Fruit fly (Drosophila melanogaster) whole organism, embryonic: ENCODE results near the gene RPA1.

ENCODE experiments used
- Atf3 ChIP-seq: fragments of 200-800 bp; sonication (Bioruptor generic); optimal IDR thresholded peaks from 3 replicates; lab custom pipeline; 2016; ENCODE audit warnings: missing biosample characterization, missing genetic modification characterization
- B-H2 ChIP-seq: fragments of 200-800 bp; sonication (Bioruptor generic); optimal IDR thresholded peaks from 2 replicates; lab custom pipeline; 2018; ENCODE audit warnings: missing biosample characterization, mild to moderate bottlenecking, missing genetic modification characterization
- CG10366 ChIP-seq: fragments of 200-800 bp; sonication (Bioruptor generic); IDR thresholded peaks from 2 replicates; pipeline ENCODE4 v1.3.6; 2022; ENCODE audit warnings: missing biosample characterization, missing genetic modification characterization
- CG10979 ChIP-seq: fragments of 200-800 bp; sonication (Bioruptor generic); optimal IDR thresholded peaks from 2 replicates; lab custom pipeline; 2018; ENCODE audit warnings: missing biosample characterization, mild to moderate bottlenecking, missing genetic modification characterization, moderate library complexity
- CG11723 ChIP-seq: fragments of 200-800 bp; sonication (Bioruptor generic); optimal IDR thresholded peaks from 2 replicates; lab custom pipeline; 2017; ENCODE audit warnings: missing biosample characterization, mild to moderate bottlenecking, missing genetic modification characterization
- CG13123 ChIP-seq: fragments of 200-800 bp; sonication (Bioruptor generic); optimal IDR thresholded peaks from 2 replicates; lab custom pipeline; 2016; ENCODE audit warnings: missing biosample characterization, missing genetic modification characterization
- CG13296 ChIP-seq: fragments of 200-800 bp; sonication (Bioruptor generic); optimal IDR thresholded peaks from 3 replicates; lab custom pipeline; 2018; ENCODE audit warnings: missing biosample characterization, mild to moderate bottlenecking, missing genetic modification characterization
- CG1529 ChIP-seq: fragments of 200-800 bp; sonication (Bioruptor generic); optimal IDR thresholded peaks from 3 replicates; lab custom pipeline; 2018; ENCODE audit warnings: missing biosample characterization, missing genetic modification characterization
- CG15601 ChIP-seq: fragments of 200-800 bp; sonication (Bioruptor generic); optimal IDR thresholded peaks from 3 replicates; lab custom pipeline; 2019; ENCODE audit warnings: missing biosample characterization, mild to moderate bottlenecking, missing genetic modification characterization, moderate library complexity
- CG17385 ChIP-seq: fragments of 200-800 bp; sonication (Bioruptor generic); optimal IDR thresholded peaks from 3 replicates; lab custom pipeline; 2018; ENCODE audit warnings: missing biosample characterization, mild to moderate bottlenecking, missing genetic modification characterization
- CG18262 ChIP-seq: fragments of 200-800 bp; optimal IDR thresholded peaks from 3 replicates; lab custom pipeline; 2019; ENCODE audit warnings: missing biosample characterization, mild to moderate bottlenecking, missing genetic modification characterization, moderate library complexity
- CG2202 ChIP-seq: fragments of 200-800 bp; sonication (Bioruptor generic); optimal IDR thresholded peaks from 2 replicates; lab custom pipeline; 2018; ENCODE audit warnings: missing biosample characterization, mild to moderate bottlenecking, missing genetic modification characterization
- CG3065 ChIP-seq: fragments of 200-800 bp; sonication (Bioruptor generic); optimal IDR thresholded peaks from 2 replicates; lab custom pipeline; 2016; ENCODE audit warnings: missing biosample characterization, missing genetic modification characterization
- CG31441 ChIP-seq: fragments of 200-800 bp; sonication (Bioruptor generic); IDR thresholded peaks from 2 replicates; pipeline ENCODE4 v1.3.6; 2022; ENCODE audit warnings: missing biosample characterization, missing genetic modification characterization
- CG32532 ChIP-seq: fragments of 200-800 bp; sonication (Bioruptor generic); IDR thresholded peaks from 2 replicates; pipeline ENCODE4 v1.3.6; 2022; ENCODE audit warnings: missing biosample characterization, missing genetic modification characterization
- CG33557 ChIP-seq: fragments of 200-800 bp; sonication (Bioruptor generic); optimal IDR thresholded peaks from 2 replicates; lab custom pipeline; 2019; ENCODE audit warnings: missing biosample characterization, mild to moderate bottlenecking, missing genetic modification characterization, moderate library complexity
- CG3726 ChIP-seq: fragments of 200-800 bp; sonication (Bioruptor generic); IDR thresholded peaks from 3 replicates; pipeline ENCODE4, ENCODE4 v1.3.6; 2022; ENCODE audit warnings: missing biosample characterization, missing genetic modification characterization
- CG4424 ChIP-seq: fragments of 200-800 bp; sonication (Bioruptor generic); optimal IDR thresholded peaks from 3 replicates; lab custom pipeline; 2016; ENCODE audit warnings: missing biosample characterization, missing genetic modification characterization
- CG6254 ChIP-seq: fragments of 200-800 bp; sonication (Bioruptor generic); optimal IDR thresholded peaks from 3 replicates; lab custom pipeline; 2017; ENCODE audit warnings: mild to moderate bottlenecking, missing biosample characterization, missing genetic modification reagents, missing genetic modification characterization
- CG6272 ChIP-seq: fragments of 200-800 bp; sonication (Bioruptor generic); IDR thresholded peaks from 2 replicates; pipeline ENCODE4 v1.3.6; 2022; ENCODE audit warnings: missing biosample characterization, missing genetic modification characterization
- CG7745 ChIP-seq: fragments of 200-800 bp; sonication (Bioruptor generic); optimal IDR thresholded peaks from 2 replicates; lab custom pipeline; 2018; ENCODE audit warnings: missing biosample characterization, mild to moderate bottlenecking, missing genetic modification characterization, moderate library complexity
- CG7963 ChIP-seq: fragments of 200-800 bp; sonication (Bioruptor generic); IDR thresholded peaks from 3 replicates; pipeline ENCODE4 v1.3.6; 2022; ENCODE audit warnings: missing biosample characterization, missing genetic modification characterization; ENCODE audit not compliant: partially characterized antibody
- CG7987 ChIP-seq: fragments of 200-800 bp; sonication (Bioruptor generic); optimal IDR thresholded peaks from 2 replicates; lab custom pipeline; 2018; ENCODE audit warnings: missing biosample characterization, mild to moderate bottlenecking, missing genetic modification characterization, moderate library complexity
- D ChIP-seq, 2 experiments: fragments of 200-800 bp in 1 of 2; fragments of >200 bp in 1 of 2; sonication (Bioruptor generic) in 1 of 2; optimal IDR thresholded peaks; 2 replicates in 1 of 2; 3 replicates in 1 of 2; lab custom pipeline; 2017; ENCODE audit warnings: mild to moderate bottlenecking in 1 of 2, missing biosample characterization in 1 of 2, missing genetic modification characterization in 1 of 2, missing genetic modification reagents in 1 of 2
- D19A ChIP-seq: fragments of 200-800 bp; optimal IDR thresholded peaks from 3 replicates; lab custom pipeline; 2019; ENCODE audit warnings: missing biosample characterization, mild to moderate bottlenecking, missing genetic modification characterization, moderate library complexity
- Dek ChIP-seq: fragments of 200-800 bp; sonication (Bioruptor generic); optimal IDR thresholded peaks from 3 replicates; lab custom pipeline; 2019; ENCODE audit warnings: missing biosample characterization, mild to moderate bottlenecking, missing genetic modification characterization, moderate library complexity
- Drgx ChIP-seq: fragments of 200-800 bp; sonication (Bioruptor generic); IDR thresholded peaks from 2 replicates; pipeline ENCODE4 v1.3.6; 2022; ENCODE audit warnings: missing biosample characterization, missing genetic modification characterization
- Eip74EF ChIP-seq, 2 experiments: fragments of 200-800 bp in 1 of 2; fragments of >200 bp in 1 of 2; sonication (Bioruptor generic) in 1 of 2; optimal IDR thresholded peaks; 2 replicates each; lab custom pipeline; 2017 to 2019; ENCODE audit warnings: missing biosample characterization in 2 of 2, missing genetic modification characterization in 2 of 2, mild to moderate bottlenecking in 1 of 2, moderate library complexity in 1 of 2
- GATAe ChIP-seq: fragments of 200-800 bp; sonication (Bioruptor generic); conservative IDR thresholded peaks from 2 replicates; pipeline ENCODE4 v1.3.6; 2022; ENCODE audit warnings: missing biosample characterization, missing genetic modification characterization
- MBD-R2 ChIP-seq: fragments of 200-800 bp; sonication (Bioruptor generic); IDR thresholded peaks from 2 replicates; pipeline ENCODE4 v1.3.6; 2022; ENCODE audit warnings: missing biosample characterization, missing genetic modification characterization
- Mrtf ChIP-seq: fragments of 200-800 bp; sonication (Bioruptor generic); IDR thresholded peaks from 3 replicates; pipeline ENCODE4 v1.3.6; 2022; ENCODE audit warnings: missing biosample characterization, missing genetic modification characterization
- Myb ChIP-seq: fragments of 200-800 bp; sonication (Bioruptor generic); optimal IDR thresholded peaks from 2 replicates; lab custom pipeline; 2016; ENCODE audit warnings: missing biosample characterization, missing genetic modification characterization
- Ravus ChIP-seq: fragments of 200-800 bp; sonication (Bioruptor generic); IDR thresholded peaks from 2 replicates; pipeline ENCODE4 v1.3.6; 2022; ENCODE audit warnings: missing biosample characterization, missing genetic modification characterization
- Rx ChIP-seq: fragments of 200-800 bp; sonication (Bioruptor generic); IDR thresholded peaks from 2 replicates; pipeline ENCODE4 v1.3.6; 2022; ENCODE audit warnings: missing biosample characterization, missing genetic modification characterization
- Sox102F ChIP-seq: fragments of 200-800 bp; sonication (Bioruptor generic); optimal IDR thresholded peaks from 2 replicates; lab custom pipeline; 2018; ENCODE audit warnings: missing biosample characterization, mild to moderate bottlenecking, missing genetic modification characterization, moderate library complexity
- Sry-β ChIP-seq: fragments of 200-800 bp; sonication (Bioruptor generic); optimal IDR thresholded peaks from 2 replicates; lab custom pipeline; 2018; ENCODE audit warnings: missing biosample characterization, mild to moderate bottlenecking, missing genetic modification characterization, moderate library complexity
- Sry-δ ChIP-seq: fragments of 200-800 bp; sonication (Bioruptor generic); optimal IDR thresholded peaks from 2 replicates; lab custom pipeline; 2016; ENCODE audit warnings: missing biosample characterization, missing genetic modification characterization
- ase ChIP-seq: fragments of 200-800 bp; sonication (Bioruptor generic); IDR thresholded peaks from 3 replicates; pipeline ENCODE4 v1.3.6; 2022; ENCODE audit warnings: missing biosample characterization, missing genetic modification characterization
- disco-r ChIP-seq: fragments of 200-800 bp; sonication (Bioruptor generic); optimal IDR thresholded peaks from 2 replicates; lab custom pipeline; 2016; ENCODE audit warnings: missing biosample characterization, missing genetic modification characterization
- h ChIP-seq: fragments of >200 bp; optimal IDR thresholded peaks from 2 replicates; lab custom pipeline; 2017
- hbn ChIP-seq: fragments of 200-800 bp; sonication (Bioruptor generic); IDR thresholded peaks from 2 replicates; pipeline ENCODE4 v1.3.6; 2022; ENCODE audit warnings: missing biosample characterization, missing genetic modification characterization; ENCODE audit not compliant: partially characterized antibody
- hkb ChIP-seq, 2 experiments: fragments of 200-800 bp in 1 of 2; fragments of >200 bp in 1 of 2; sonication (Bioruptor generic) in 1 of 2; IDR thresholded peaks in 1 of 2; optimal IDR thresholded peaks in 1 of 2; 2 replicates each; pipeline versions ENCODE4 v1.3.6 to Lab custom; 2017 to 2022; ENCODE audit warnings: missing biosample characterization in 1 of 2, missing genetic modification characterization in 1 of 2
- jing ChIP-seq: fragments of 200-800 bp; sonication (Bioruptor generic); optimal IDR thresholded peaks from 2 replicates; lab custom pipeline; 2018; ENCODE audit warnings: missing biosample characterization, mild to moderate bottlenecking, missing genetic modification characterization
- lola ChIP-seq, 3 experiments: fragments of >200 bp in 2 of 3; fragments of 200-800 bp in 1 of 3; sonication (Bioruptor generic) in 1 of 3; optimal IDR thresholded peaks; 2 replicates each; lab custom pipeline; 2017 to 2019; ENCODE audit warnings: missing biosample characterization in 3 of 3, missing genetic modification characterization in 3 of 3, mild to moderate bottlenecking in 1 of 3, moderate library complexity in 1 of 3
- odd ChIP-seq: fragments of 200-800 bp; sonication (Bioruptor generic); optimal IDR thresholded peaks from 2 replicates; lab custom pipeline; 2017; ENCODE audit warnings: missing biosample characterization, mild to moderate bottlenecking, missing genetic modification characterization
- sim ChIP-seq: fragments of 200-800 bp; sonication (Bioruptor generic); IDR thresholded peaks from 2 replicates; pipeline ENCODE4 v1.3.6; 2022; ENCODE audit warnings: missing biosample characterization, missing genetic modification characterization
- sisA ChIP-seq: fragments of 200-800 bp; sonication (Bioruptor generic); IDR thresholded peaks from 2 replicates; pipeline ENCODE4 v1.3.6; 2022; ENCODE audit warnings: missing biosample characterization, missing genetic modification characterization
- sna ChIP-seq: fragments of 200-800 bp; sonication (Bioruptor generic); IDR thresholded peaks from 2 replicates; pipeline ENCODE4 v1.3.6; 2022; ENCODE audit warnings: missing biosample characterization, missing genetic modification characterization; ENCODE audit not compliant: partially characterized antibody
- sr ChIP-seq: fragments of 200-800 bp; sonication (Bioruptor generic); IDR thresholded peaks from 3 replicates; pipeline ENCODE4 v1.3.6; 2022; ENCODE audit warnings: missing biosample characterization, missing genetic modification characterization

The RPA1 gene

dm6 chr3R:8308515-8308959 lies 44.3 kb upstream of the RPA1 start, which contains the start of gene tex (continued):
- no peak for TF ChIP-seq CG10366 (GFP tag; lab: Robert Waterston, UW)
- no peak for TF ChIP-seq Dek
- TF ChIP-seq Eip74EF (GFP tag; optimal IDR thresholded peaks at IDR 0.05; lab: Kevin White, UChicago): peak in 1 of 2 experiments; percentile 80
- TF ChIP-seq sisA (GFP tag; lab: Robert Waterston, UW): no peak
- peak; percentile 1 for TF ChIP-seq CG13123 (GFP tag; lab: Kevin White, UChicago)
- TF ChIP-seq jing (GFP tag; lab: Kevin White, UChicago): no peak
- peak; percentile 66 for TF ChIP-seq Sry-δ (GFP tag; lab: Kevin White, UChicago)
- peak; percentile 55 for TF ChIP-seq CG15601 (tag; lab: Kevin White, UChicago)
- no peak for TF ChIP-seq CG3726 (GFP tag; lab: Robert Waterston, UW)
- TF ChIP-seq CG31441 (GFP tag; lab: Robert Waterston, UW): peak; percentile 49; the same call in 1 of the 2 replicates
- peak; percentile 55 for TF ChIP-seq CG1529 (GFP tag; lab: Kevin White, UChicago)
- no peak for TF ChIP-seq CG7963 (GFP tag; lab: Robert Waterston, UW)
- no peak for TF ChIP-seq CG32532 (GFP tag; lab: Robert Waterston, UW)
- TF ChIP-seq sna (GFP tag; lab: Robert Waterston, UW): 0 out of 2 replicates have a peak, but pooled peaks have one; percentile 44
- TF ChIP-seq D19A: peak; percentile 30
- peak in 1 of 3 experiments; percentile 49 for TF ChIP-seq lola (GFP tag; optimal IDR thresholded peaks at IDR 0.05; lab: Kevin White, UChicago)
- TF ChIP-seq Myb (GFP tag; lab: Kevin White, UChicago): peak; percentile 59
- no peak for TF ChIP-seq hkb (optimal IDR thresholded peaks at IDR 0.05; lab: Kevin White, UChicago)
- TF ChIP-seq hkb (GFP tag; IDR thresholded peaks at IDR 0.05; lab: Robert Waterston, UW): peak; percentile 37; the same call in 1 of the 2 replicates
- TF ChIP-seq Sry-β (GFP tag; lab: Kevin White, UChicago): peak; percentile 43
- TF ChIP-seq CG17385 (GFP tag; lab: Kevin White, UChicago): no peak
- TF ChIP-seq ase (GFP tag; lab: Robert Waterston, UW): no peak
- no peak for TF ChIP-seq Drgx (GFP tag; lab: Robert Waterston, UW)
- TF ChIP-seq CG13296: no peak
- TF ChIP-seq CG3065 (GFP tag; lab: Kevin White, UChicago): no peak
- no peak for TF ChIP-seq h
- no peak for TF ChIP-seq CG4424 (GFP tag; lab: Kevin White, UChicago)
- TF ChIP-seq Sox102F (GFP tag; lab: Kevin White, UChicago): no peak
- TF ChIP-seq GATAe (GFP tag; lab: Robert Waterston, UW): no peak
- TF ChIP-seq disco-r: no peak
- peak; percentile 24 for TF ChIP-seq CG7745
- TF ChIP-seq Ravus (GFP tag; lab: Robert Waterston, UW): no peak
- TF ChIP-seq CG2202: peak; percentile 63
- TF ChIP-seq D (optimal IDR thresholded peaks at IDR 0.05; lab: Kevin White, UChicago): no peak
- peak; percentile 62 for TF ChIP-seq D (GFP tag; optimal IDR thresholded peaks at IDR 0.05; lab: Kevin White, UChicago)
- peak; percentile 78 for TF ChIP-seq CG6254 (GFP tag; lab: Kevin White, UChicago)
- TF ChIP-seq sim (GFP tag; lab: Robert Waterston, UW): 0 out of 2 replicates have a peak, but pooled peaks have one; percentile 52
- TF ChIP-seq CG6272: no peak
- peak; percentile 25 for TF ChIP-seq CG11723
- TF ChIP-seq B-H2: no peak
- TF ChIP-seq CG33557 (GFP tag; lab: Kevin White, UChicago): peak; percentile 73
- peak; percentile 31 for TF ChIP-seq CG10979 (tag; lab: Kevin White, UChicago)
- TF ChIP-seq MBD-R2: peak; percentile 76
- 0 out of 3 replicates have a peak, but pooled peaks have one; percentile 12 for TF ChIP-seq sr (GFP tag; lab: Robert Waterston, UW)
- TF ChIP-seq Mrtf: no peak
- TF ChIP-seq odd (GFP tag; lab: Kevin White, UChicago): no peak
- TF ChIP-seq Rx (GFP tag; lab: Robert Waterston, UW): no peak
- TF ChIP-seq Atf3: no peak
- peak; percentile 28; the same call in 1 of the 2 replicates for TF ChIP-seq hbn (GFP tag; lab: Robert Waterston, UW)
- peak; percentile 78 for TF ChIP-seq CG7987 (GFP tag; lab: Kevin White, UChicago)
- peak; percentile 65 for TF ChIP-seq CG18262 (tag; lab: Kevin White, UChicago)
